Fruit fly (Drosophila melanogaster) whole organism, prepupa: Measurements from ENCODE around the gene CG46468.

Source experiments
- CG6808 ChIP-seq: fragments of 200-800 bp; sonication (Bioruptor generic); optimal IDR thresholded peaks from 3 replicates; lab custom pipeline; 2017; ENCODE audit warnings: missing biosample characterization, missing genetic modification characterization, mild to moderate bottlenecking, moderate library complexity, missing genetic modification reagents
- Sox102F ChIP-seq: fragments of 200-800 bp; sonication (Bioruptor generic); optimal IDR thresholded peaks from 2 replicates; lab custom pipeline; 2016; ENCODE audit warnings: missing biosample characterization, mild to moderate bottlenecking, missing genetic modification characterization
- Sox15 ChIP-seq: fragments of 200-800 bp; sonication (Bioruptor generic); optimal IDR thresholded peaks from 3 replicates; lab custom pipeline; 2016; ENCODE audit warnings: missing biosample characterization, missing genetic modification characterization
- acj6 ChIP-seq: fragments of 200-800 bp; sonication (Bioruptor generic); optimal IDR thresholded peaks from 3 replicates; lab custom pipeline; 2016; ENCODE audit warnings: missing biosample characterization, missing genetic modification characterization
- spab ChIP-seq: fragments of 200-800 bp; sonication (Bioruptor generic); optimal IDR thresholded peaks from 2 replicates; lab custom pipeline; 2017; ENCODE audit warnings: missing biosample characterization, mild to moderate bottlenecking, missing genetic modification characterization, missing genetic modification reagents

DNA sequence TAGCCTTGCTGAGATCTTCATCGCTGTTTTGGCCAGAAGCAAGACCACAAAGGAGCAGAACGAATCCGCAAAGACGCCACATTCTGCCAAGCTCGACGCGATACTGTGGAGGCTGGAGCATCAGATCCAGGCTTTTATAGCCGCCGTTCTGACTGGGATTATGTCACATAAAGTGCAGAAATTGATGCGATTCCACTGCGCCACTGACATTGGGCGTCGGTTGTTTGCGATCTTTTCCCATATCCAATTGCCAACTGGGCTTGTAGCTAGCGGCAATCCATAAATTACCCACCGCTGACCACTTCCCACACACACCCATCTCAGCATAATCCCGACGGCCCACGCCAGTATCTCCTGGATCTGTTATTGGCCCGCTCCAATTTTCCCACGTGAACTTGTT is 35.5 kb upstream of the CG46468 start, which contains the start of gene CG4382:
- no peak for TF ChIP-seq acj6 (GFP tag; lab: Kevin White, UChicago)
- no peak for TF ChIP-seq Sox102F (GFP tag; lab: Kevin White, UChicago)
- no peak for TF ChIP-seq Sox15 (GFP tag; lab: Kevin White, UChicago)
- no peak for TF ChIP-seq spab (GFP tag; lab: Kevin White, UChicago)
- no peak for TF ChIP-seq CG6808 (GFP tag; lab: Kevin White, UChicago)
